Worm (Caenorhabditis elegans): Measurements from ENCODE around the gene nhr-46.

ce11 chrIV:5701646-5702045 is 56.0 kb downstream of the nhr-46 start:
- TF ChIP-seq tab-1 (GFP tag; IDR thresholded peaks at IDR 0.05) (no peak), ztf-23 (GFP tag; IDR thresholded peaks at IDR 0.05) (no peak), klf-2 (GFP tag; conservative IDR thresholded peaks at IDR 0.05) (no peak), T22C8.4 (GFP tag; IDR thresholded peaks at IDR 0.05) (no peak), ref-1 (GFP tag; conservative IDR thresholded peaks at IDR 0.05) (no peak), med-1 (GFP tag; optimal IDR thresholded peaks at IDR 0.05; ENCODE audit: insufficient read depth) (no peak)

Data from whole organism, midembryonic.